Worm (Caenorhabditis elegans): ENCODE measurements around the gene F36H1.3.
A peak's percentile ranks its signal among the peaks of the same experiment; 100 is the strongest.

The F36H1.3 gene

ce11 chrIV:11062984-11063613, 13.2 kb downstream of the F36H1.3 start:
- TF ChIP-seq ama-1 (optimal IDR thresholded peaks at IDR 0.05) (no peak), scrt-1 (GFP tag; IDR thresholded peaks at IDR 0.05) (no peak), ets-7 (tag; optimal IDR thresholded peaks at IDR 0.05) (no peak), tbx-11 (GFP tag; IDR thresholded peaks at IDR 0.05) (no peak), tbx-37 (GFP tag; conservative IDR thresholded peaks at IDR 0.05) (no peak), flt-1 (GFP tag; IDR thresholded peaks at IDR 0.05) (no peak)

ce11 chrIV:11063962-11064361, 14.0 kb downstream of the F36H1.3 start, which contains the start of gene ttr-16:
TSS of gene ttr-16 (minus strand) at chrIV:11064137.
- no peak for TF ChIP-seq scrt-1 (GFP tag; IDR thresholded peaks at IDR 0.05)
- TF ChIP-seq aly-1 (tag; optimal IDR thresholded peaks at IDR 0.05), result no peak
- TF ChIP-seq hmg-4 (GFP tag; optimal IDR thresholded peaks at IDR 0.05), result no peak
- TF ChIP-seq ets-7 (tag; optimal IDR thresholded peaks at IDR 0.05), result no peak
- no peak for TF ChIP-seq hmbx-1 (tag; optimal IDR thresholded peaks at IDR 0.05)
- no peak for TF ChIP-seq ceh-13 (GFP tag; optimal IDR thresholded peaks at IDR 0.05)
- TF ChIP-seq hnd-1 (tag; optimal IDR thresholded peaks at IDR 0.05), result no peak
- TF ChIP-seq tra-4 (tag; optimal IDR thresholded peaks at IDR 0.05), result no peak
- no peak for TF ChIP-seq ama-1 (optimal IDR thresholded peaks at IDR 0.05)
- TF ChIP-seq F13C5.2 (tag; optimal IDR thresholded peaks at IDR 0.05), result no peak
- TF ChIP-seq B0310.2 (tag; optimal IDR thresholded peaks at IDR 0.05), result no peak
- no peak for TF ChIP-seq pes-1 (GFP tag; IDR thresholded peaks at IDR 0.05)

- no peak for TF ChIP-seq F13C5.2 (tag; optimal IDR thresholded peaks at IDR 0.05)
- no peak for TF ChIP-seq tra-4 (tag; optimal IDR thresholded peaks at IDR 0.05)
- TF ChIP-seq tbx-11 (GFP tag; IDR thresholded peaks at IDR 0.05), result no peak
- no peak for TF ChIP-seq ama-1 (optimal IDR thresholded peaks at IDR 0.05)
- TF ChIP-seq ceh-13 (GFP tag; optimal IDR thresholded peaks at IDR 0.05), result no peak
- TF ChIP-seq aly-1 (tag; optimal IDR thresholded peaks at IDR 0.05), result no peak
- TF ChIP-seq ceh-36 (tag; optimal IDR thresholded peaks at IDR 0.05), result no peak
- TF ChIP-seq scrt-1 (GFP tag; IDR thresholded peaks at IDR 0.05), result no peak
- TF ChIP-seq B0310.2 (tag; optimal IDR thresholded peaks at IDR 0.05), result no peak
- TF ChIP-seq hmbx-1 (tag; optimal IDR thresholded peaks at IDR 0.05), result no peak
- TF ChIP-seq ets-7 (tag; optimal IDR thresholded peaks at IDR 0.05), result no peak
Measured at ce11 chrIV:11067003-11067402, 17.1 kb downstream of the F36H1.3 start, which contains the start of gene ttr-17. TSS of gene ttr-17 (minus strand) at chrIV:11067026.

DNA sequence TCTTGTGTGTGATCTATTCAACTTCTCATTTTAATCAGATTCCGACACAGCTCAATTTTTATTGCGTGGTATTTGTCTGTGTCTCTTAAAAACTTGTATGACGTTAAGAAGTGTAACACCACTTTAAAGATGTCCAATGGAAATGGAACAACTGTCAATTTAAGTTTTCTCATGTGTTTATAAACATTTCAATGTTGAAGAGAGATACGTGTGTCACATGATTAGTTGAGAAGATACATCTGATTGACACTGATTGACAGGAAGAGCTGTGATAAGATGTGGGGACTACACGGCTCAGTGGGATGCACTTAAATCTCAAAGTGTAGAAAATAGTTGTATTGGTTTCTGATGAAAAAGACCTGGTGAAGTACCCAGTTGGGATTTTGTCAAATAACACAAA, 18.4 kb downstream of the F36H1.3 start:
- TF ChIP-seq hmbx-1 (tag; optimal IDR thresholded peaks at IDR 0.05) (no peak), sea-1 (GFP tag; conservative IDR thresholded peaks at IDR 0.05) (no peak), scrt-1 (GFP tag; IDR thresholded peaks at IDR 0.05) (no peak), flt-1 (GFP tag; IDR thresholded peaks at IDR 0.05) (no peak), ama-1 (optimal IDR thresholded peaks at IDR 0.05) (no peak), ets-7 (tag; optimal IDR thresholded peaks at IDR 0.05) (no peak), hnd-1 (tag; optimal IDR thresholded peaks at IDR 0.05) (no peak), hmg-4 (GFP tag; optimal IDR thresholded peaks at IDR 0.05) (no peak), aly-1 (tag; optimal IDR thresholded peaks at IDR 0.05) (no peak), ceh-36 (tag; optimal IDR thresholded peaks at IDR 0.05) (no peak)

DNA sequence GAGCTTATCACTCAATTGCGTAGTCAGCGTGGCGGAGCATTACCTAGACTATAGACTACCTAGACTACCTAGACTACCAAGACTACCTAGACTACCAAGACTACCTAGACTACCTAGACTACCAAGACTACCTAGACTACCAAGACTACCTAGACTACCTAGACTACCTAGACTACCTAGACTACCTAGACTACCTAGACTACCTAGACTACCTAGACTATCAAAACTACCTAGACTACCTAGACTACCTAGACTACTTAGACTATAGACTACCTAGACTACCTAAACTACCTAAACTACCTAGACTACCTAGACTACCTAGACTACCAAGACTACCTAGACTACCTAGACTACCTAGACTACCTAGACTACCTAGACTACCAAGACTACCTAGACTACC, 21.0 kb downstream of the F36H1.3 start:
- TF ChIP-seq hnd-1 (tag; optimal IDR thresholded peaks at IDR 0.05), result peak; percentile 29

- TF ChIP-seq tra-4 (tag; optimal IDR thresholded peaks at IDR 0.05) (no peak), aly-1 (tag; optimal IDR thresholded peaks at IDR 0.05) (no peak), flt-1 (GFP tag; IDR thresholded peaks at IDR 0.05) (no peak), hmbx-1 (tag; optimal IDR thresholded peaks at IDR 0.05) (no peak), ets-7 (tag; optimal IDR thresholded peaks at IDR 0.05) (no peak), hnd-1 (tag; optimal IDR thresholded peaks at IDR 0.05) (no peak), tbx-37 (GFP tag; conservative IDR thresholded peaks at IDR 0.05) (no peak), pes-1 (GFP tag; IDR thresholded peaks at IDR 0.05) (no peak), ceh-36 (tag; optimal IDR thresholded peaks at IDR 0.05) (no peak), tbx-11 (GFP tag; IDR thresholded peaks at IDR 0.05) (no peak), scrt-1 (GFP tag; IDR thresholded peaks at IDR 0.05) (no peak), sea-1 (GFP tag; conservative IDR thresholded peaks at IDR 0.05) (no peak), F13C5.2 (tag; optimal IDR thresholded peaks at IDR 0.05) (no peak), ceh-13 (GFP tag; optimal IDR thresholded peaks at IDR 0.05) (no peak), ama-1 (optimal IDR thresholded peaks at IDR 0.05) (no peak), B0310.2 (tag; optimal IDR thresholded peaks at IDR 0.05) (no peak)
Measured at ce11 chrIV:11078482-11078881, 28.6 kb downstream of the F36H1.3 start, which contains the start of gene Y5F2A.4. TSS of gene Y5F2A.4 (minus strand) at chrIV:11078582.

DNA sequence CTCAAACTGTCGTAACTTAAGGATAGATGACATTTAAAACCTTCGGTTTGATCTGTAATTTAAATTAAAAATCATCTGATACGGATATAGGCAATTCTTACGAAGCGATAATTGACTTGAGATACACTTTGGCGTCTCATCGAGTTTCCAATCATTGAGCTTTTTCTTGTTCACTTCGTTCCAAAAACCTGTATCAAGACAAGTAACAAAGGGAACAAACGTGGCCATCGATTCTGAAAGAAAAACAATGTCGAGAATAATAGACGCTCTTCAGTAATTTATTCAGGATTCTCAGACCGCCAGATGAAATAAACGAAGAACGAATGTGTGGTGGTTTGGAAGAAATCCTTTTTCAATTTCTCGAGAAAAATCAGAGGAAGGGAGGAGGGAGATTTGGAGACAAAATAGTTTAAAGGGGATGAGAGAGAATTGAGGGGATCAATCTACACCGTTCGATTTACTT, 30.9 kb downstream of the F36H1.3 start, which contains the start of gene atg-7:
TSS of gene atg-7 (minus strand) at position 233 of the 463 bp plus-strand sequence.
- TF ChIP-seq ets-7 (tag; optimal IDR thresholded peaks at IDR 0.05) (no peak), pes-1 (GFP tag; IDR thresholded peaks at IDR 0.05) (no peak)

- no peak for TF ChIP-seq sea-1 (GFP tag; conservative IDR thresholded peaks at IDR 0.05)
- no peak for TF ChIP-seq hnd-1 (tag; optimal IDR thresholded peaks at IDR 0.05)
- no peak for TF ChIP-seq ceh-36 (tag; optimal IDR thresholded peaks at IDR 0.05)
- no peak for TF ChIP-seq F13C5.2 (tag; optimal IDR thresholded peaks at IDR 0.05)
- no peak for TF ChIP-seq scrt-1 (GFP tag; IDR thresholded peaks at IDR 0.05)
- TF ChIP-seq hmg-4 (GFP tag; optimal IDR thresholded peaks at IDR 0.05), result no peak
- no peak for TF ChIP-seq ets-7 (tag; optimal IDR thresholded peaks at IDR 0.05)
- no peak for TF ChIP-seq flt-1 (GFP tag; IDR thresholded peaks at IDR 0.05)
- TF ChIP-seq hmbx-1 (tag; optimal IDR thresholded peaks at IDR 0.05), result no peak
- no peak for TF ChIP-seq pes-1 (GFP tag; IDR thresholded peaks at IDR 0.05)
Measured at ce11 chrIV:11082153-11082552, 32.2 kb downstream of the F36H1.3 start, which contains the start of gene let-70. TSS of gene let-70 (minus strand) at chrIV:11082253.

All from whole organism, early embryonic.